Worm (Caenorhabditis elegans): ENCODE data around the gene srx-122.

The srx-122 gene

DNA sequence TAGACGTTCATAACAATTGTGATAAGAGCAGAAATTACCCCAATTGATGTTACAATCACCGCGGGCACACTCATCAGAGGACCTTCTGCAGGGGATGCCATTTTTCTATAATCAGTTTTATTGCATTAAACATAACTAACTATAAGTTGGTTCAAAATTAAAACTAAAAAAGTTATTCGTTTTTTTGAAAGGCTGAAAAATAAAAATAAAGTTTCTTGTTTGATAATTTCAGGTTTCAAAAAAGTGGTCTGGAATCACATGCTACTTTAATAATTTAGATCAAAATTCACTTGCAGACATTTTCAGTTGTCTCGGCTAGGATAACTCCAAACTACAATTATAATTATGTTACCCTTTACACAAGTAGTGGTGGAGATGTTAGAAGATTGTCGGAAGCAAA, 4.2 kb upstream of the srx-122 start, which contains the start of gene srbc-1:
TSS of gene srbc-1 (minus strand) at position 101 of the 400 bp plus-strand sequence.
- no peak for TF ChIP-seq unc-62 (GFP tag; optimal IDR thresholded peaks at IDR 0.05)

DNA sequence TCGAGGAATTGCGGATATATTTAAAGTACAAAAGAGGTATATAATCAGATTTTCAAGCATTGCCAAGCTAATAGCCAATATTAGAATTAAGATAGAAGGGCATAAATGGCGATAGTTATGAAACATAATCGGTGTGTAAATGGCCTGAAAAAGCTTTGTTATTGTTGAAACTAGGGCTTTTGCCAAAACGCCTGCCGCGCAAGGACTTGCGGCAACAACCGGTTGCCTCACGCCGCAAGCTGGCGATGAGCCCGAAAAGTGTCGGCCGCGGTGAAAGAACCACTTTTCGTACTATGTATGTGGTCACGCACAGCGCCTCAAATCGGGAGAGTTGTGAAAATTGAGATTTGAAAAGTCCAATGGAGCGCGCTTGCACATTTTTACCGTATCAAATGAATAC, 1.8 kb upstream of the srx-122 start:
- TF ChIP-seq unc-62 (GFP tag; optimal IDR thresholded peaks at IDR 0.05) = no peak

- no peak for TF ChIP-seq unc-62 (GFP tag; optimal IDR thresholded peaks at IDR 0.05)
Measured at ce11 chrV:3295368-3295767, 2.3 kb downstream of the srx-122 start.

DNA sequence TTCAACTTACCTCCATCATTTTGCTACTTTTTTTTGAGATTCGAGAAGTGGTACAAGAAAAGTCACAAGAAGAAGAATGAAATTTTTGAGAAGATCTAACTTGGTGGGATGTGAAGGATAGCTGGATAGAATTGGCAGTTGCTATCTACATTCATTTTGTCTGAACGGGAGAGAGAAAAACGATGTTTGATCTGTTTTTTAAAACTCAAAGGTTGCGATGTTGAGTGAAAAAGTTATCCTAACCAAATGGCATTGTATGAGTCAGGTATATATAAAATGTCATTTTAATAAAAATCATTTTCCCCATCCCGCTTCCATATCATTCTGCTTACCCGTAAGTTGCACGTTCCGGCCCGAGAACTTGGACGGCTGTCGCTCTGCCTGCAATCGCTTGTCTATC, 8.4 kb downstream of the srx-122 start, which contains the start of gene F35F10.6:
TSS of gene F35F10.6 (minus strand) at position 101 of the 400 bp plus-strand sequence.
- no peak for TF ChIP-seq unc-62 (GFP tag; optimal IDR thresholded peaks at IDR 0.05)

DNA sequence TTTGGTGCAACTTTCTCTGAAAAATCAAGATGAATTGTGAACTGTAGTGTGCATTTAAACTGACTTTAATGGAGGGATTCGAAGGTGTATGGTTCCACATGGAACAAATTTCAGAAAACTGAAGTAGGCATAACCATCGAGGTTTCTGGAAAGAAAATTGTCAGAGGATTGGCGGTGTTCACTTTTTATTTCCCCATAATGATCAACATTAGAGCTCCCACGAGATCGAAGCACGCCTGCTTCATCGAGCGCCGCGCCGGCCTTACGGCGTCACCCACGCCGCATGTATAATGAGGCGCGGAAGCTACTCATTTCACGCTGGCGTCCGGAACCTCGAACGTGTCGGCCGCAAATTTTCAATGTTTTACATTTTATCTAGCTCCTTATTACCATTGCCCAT, 9.5 kb downstream of the srx-122 start:
- no peak for TF ChIP-seq unc-62 (GFP tag; optimal IDR thresholded peaks at IDR 0.05)

ce11 chrV:3287330-3287729, 10.3 kb downstream of the srx-122 start, which contains the start of gene F35F10.7:
F35F10.7 (minus strand) TSS chrV:3287430.
- TF ChIP-seq unc-62 (GFP tag; optimal IDR thresholded peaks at IDR 0.05) = no peak

- TF ChIP-seq unc-62 (GFP tag; optimal IDR thresholded peaks at IDR 0.05) = no peak
Measured at ce11 chrV:3284629-3285028, 13.0 kb downstream of the srx-122 start, which contains the start of gene F35F10.5. F35F10.5 (plus strand) TSS chrV:3284929.

- TF ChIP-seq unc-62 (GFP tag; optimal IDR thresholded peaks at IDR 0.05) = no peak
Measured at ce11 chrV:3282957-3283356, 14.7 kb downstream of the srx-122 start, which contains the start of gene str-64. str-64 (plus strand) TSS chrV:3283257.

DNA sequence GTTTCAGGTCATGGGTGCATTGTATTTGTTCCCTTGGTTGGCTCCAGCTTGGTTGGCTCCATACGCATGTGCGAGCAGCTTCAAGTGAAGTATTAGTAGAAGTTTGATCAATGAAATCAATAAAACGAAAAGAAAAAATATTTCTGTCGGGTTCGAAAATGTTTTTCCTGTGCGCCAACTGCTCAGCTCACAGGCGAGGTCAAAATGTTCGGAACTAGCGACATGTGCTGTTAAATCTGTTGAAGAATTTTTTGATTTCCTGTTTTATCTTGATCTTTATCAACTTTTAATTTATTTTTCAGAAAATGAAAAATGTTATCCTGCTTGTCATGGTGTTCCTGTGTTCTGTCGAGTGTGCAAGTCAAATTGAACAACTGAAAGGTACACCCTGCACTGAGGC, 16.1 kb downstream of the srx-122 start, which contains the start of gene T28A11.25:
TSS of gene T28A11.25 (plus strand) at position 301 of the 400 bp plus-strand sequence.
- TF ChIP-seq unc-62 (GFP tag; optimal IDR thresholded peaks at IDR 0.05) = no peak

ce11 chrV:3280009-3280408, 17.7 kb downstream of the srx-122 start, which contains the start of gene T28A11.2:
T28A11.2 (plus strand) TSS chrV:3280379.
- TF ChIP-seq unc-62 (GFP tag; optimal IDR thresholded peaks at IDR 0.05) = no peak

DNA sequence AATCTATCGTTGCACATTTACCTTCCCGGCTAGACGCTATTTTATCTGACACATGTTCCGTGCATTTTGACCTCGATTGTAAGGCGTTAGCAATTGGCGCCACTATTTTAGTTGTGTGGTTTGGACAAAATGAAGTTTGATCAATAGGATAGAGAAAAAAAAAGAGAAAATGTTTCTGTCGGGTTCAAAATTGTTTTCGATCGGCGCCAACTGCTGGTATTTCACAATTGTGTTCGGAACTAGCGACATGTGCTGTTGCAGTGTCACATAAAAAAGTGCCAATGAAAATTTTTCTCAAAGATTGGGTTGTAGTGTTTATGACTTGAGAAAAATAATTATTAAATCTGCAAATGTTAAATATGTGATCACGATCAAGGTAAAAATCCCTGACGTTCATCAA, 18.5 kb downstream of the srx-122 start:
- no peak for TF ChIP-seq unc-62 (GFP tag; optimal IDR thresholded peaks at IDR 0.05)

ce11 chrV:3278101-3278639, 19.5 kb downstream of the srx-122 start, which contains the start of gene fbxa-64:
fbxa-64 (minus strand) TSS chrV:3278151.
- no peak for TF ChIP-seq unc-62 (GFP tag; optimal IDR thresholded peaks at IDR 0.05)

DNA sequence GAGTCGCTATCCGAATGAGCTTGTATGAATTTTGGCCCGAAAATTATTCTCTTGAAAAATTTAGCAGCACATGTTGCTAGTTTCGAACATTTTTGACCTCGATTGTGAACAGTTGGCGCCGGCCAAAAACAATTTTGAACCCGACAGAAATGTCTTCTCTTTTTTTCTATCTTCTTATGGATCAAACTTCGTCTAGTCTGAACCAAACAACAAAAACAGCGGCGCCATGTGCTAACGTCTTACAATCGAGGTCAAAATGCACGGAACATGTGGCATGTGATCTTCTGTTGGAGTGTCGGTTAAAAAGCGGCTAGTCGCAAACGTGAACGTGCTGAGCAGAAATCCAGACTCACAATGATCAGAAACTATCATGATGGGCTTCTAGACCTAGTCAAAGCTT, 21.5 kb downstream of the srx-122 start:
- TF ChIP-seq unc-62 (GFP tag; optimal IDR thresholded peaks at IDR 0.05) = no peak

ce11 chrV:3275033-3275432, 22.6 kb downstream of the srx-122 start, which contains the start of gene T28A11.3:
T28A11.3 (plus strand) TSS chrV:3275333.
- TF ChIP-seq unc-62 (GFP tag; optimal IDR thresholded peaks at IDR 0.05) = no peak

DNA sequence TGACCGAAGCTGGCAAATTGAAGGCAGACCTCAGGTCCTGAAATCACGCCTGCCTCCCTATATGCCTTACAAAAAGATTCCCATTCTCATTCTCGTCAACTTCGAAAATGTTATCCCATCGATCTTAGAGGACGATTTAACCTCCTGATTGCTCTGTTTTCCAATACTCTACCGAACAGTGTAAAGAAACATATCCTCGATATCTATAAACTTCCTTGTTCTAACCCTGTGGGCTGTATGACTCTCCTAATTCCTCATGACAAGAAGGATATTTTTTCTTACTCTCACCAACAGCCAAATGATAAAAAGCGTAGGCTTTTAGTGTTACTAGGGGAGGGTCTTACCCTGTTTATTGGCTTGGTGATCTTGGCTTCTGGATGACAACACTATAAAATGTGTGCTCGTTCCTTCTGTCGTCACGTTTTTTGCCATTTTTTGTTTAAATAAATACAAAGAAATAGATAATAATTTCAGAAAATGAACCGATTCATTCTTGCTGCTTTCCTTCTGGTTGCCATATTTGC, 24.0 kb downstream of the srx-122 start, which contains the start of gene T28A11.4:
TSS of gene T28A11.4 (plus strand) at position 474 of the 524 bp plus-strand sequence.
- TF ChIP-seq unc-62 (GFP tag; optimal IDR thresholded peaks at IDR 0.05) = no peak

ce11 chrV:3273156-3273555, 24.5 kb downstream of the srx-122 start, which contains the start of gene T28A11.20:
T28A11.20 (minus strand) TSS chrV:3273256.
- no peak for TF ChIP-seq unc-62 (GFP tag; optimal IDR thresholded peaks at IDR 0.05)

DNA sequence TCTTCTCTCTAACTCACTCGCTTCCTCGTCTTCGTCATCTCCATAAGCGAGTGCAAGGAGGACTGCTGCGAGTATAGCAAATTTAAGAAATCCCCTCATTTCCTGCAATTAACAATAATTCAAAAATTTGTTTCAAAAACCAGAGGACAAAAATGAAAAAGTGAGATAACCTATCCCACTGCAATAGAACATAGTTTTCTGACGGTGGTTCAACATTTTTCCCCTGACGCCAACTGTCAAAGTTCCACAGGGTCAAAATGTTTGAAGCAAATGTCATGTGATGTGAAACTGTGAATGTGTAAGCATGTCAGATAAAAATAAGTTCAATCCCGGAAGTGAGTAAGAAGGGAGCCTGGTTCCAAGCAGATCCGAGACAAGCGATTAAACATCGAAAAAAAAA, 28.3 kb downstream of the srx-122 start, which contains the start of gene T28A11.19:
TSS of gene T28A11.19 (minus strand) at position 108 of the 400 bp plus-strand sequence.
- no peak for TF ChIP-seq unc-62 (GFP tag; optimal IDR thresholded peaks at IDR 0.05)

Measured in whole organism, dauer.